Worm (Caenorhabditis elegans) whole organism, L2 larva: ENCODE results near the gene snt-7.

Experiments
- gmeb-1 ChIP-seq: fragments of 150-350 bp; optimal IDR thresholded peaks from 2 replicates; lab custom pipeline; 2014; ENCODE audit warnings: missing biosample characterization, missing genetic modification characterization
- sma-9 ChIP-seq, 2 experiments: fragments of 150-350 bp in 1 of 2; sonication (generic microtip) in 1 of 2; optimal IDR thresholded peaks; 2 replicates each; lab custom pipeline; 2014 to 2016; ENCODE audit warnings: missing genetic modification characterization in 2 of 2, mild to moderate bottlenecking in 1 of 2, missing biosample characterization in 1 of 2, missing compliant biosample characterization in 1 of 2, missing genetic modification reagents in 1 of 2, moderate library complexity in 1 of 2

ce11 chrX:15242726-15243125 lies 43.8 kb upstream of the snt-7 start:
- no peak for TF ChIP-seq sma-9 (GFP tag; optimal IDR thresholded peaks at IDR 0.05; lab: Kevin White, UChicago)
- no peak for TF ChIP-seq sma-9 (tag; optimal IDR thresholded peaks at IDR 0.05; lab: Kevin White, UChicago)
- no peak for TF ChIP-seq gmeb-1
